Worm (Caenorhabditis elegans) whole organism, early embryonic: ENCODE results near the gene ard-1.

Experiments used
- F13C5.2 ChIP-seq: sonication (generic microtip); optimal IDR thresholded peaks from 2 replicates; lab custom pipeline; 2017; ENCODE audit warnings: mild to moderate bottlenecking, missing genetic modification characterization, inconsistent platforms, missing compliant biosample characterization
- aly-1 ChIP-seq: sonication (generic microtip); optimal IDR thresholded peaks from 2 replicates; lab custom pipeline; 2016; ENCODE audit warnings: missing genetic modification characterization, missing compliant biosample characterization
- ama-1 ChIP-seq: fragments of 150-350 bp; optimal IDR thresholded peaks from 2 replicates; lab custom pipeline; 2014
- ceh-13 ChIP-seq: fragments of 200-800 bp; sonication (Bioruptor generic); optimal IDR thresholded peaks from 2 replicates; lab custom pipeline; 2018; ENCODE audit warnings: mild to moderate bottlenecking, missing genetic modification characterization, missing compliant biosample characterization
- ceh-36 ChIP-seq: sonication (generic microtip); optimal IDR thresholded peaks from 2 replicates; lab custom pipeline; 2016; ENCODE audit warnings: missing genetic modification characterization, inconsistent platforms, missing compliant biosample characterization
- ets-7 ChIP-seq: sonication (generic microtip); optimal IDR thresholded peaks from 2 replicates; lab custom pipeline; 2016; ENCODE audit warnings: missing genotype, missing genetic modification characterization, missing compliant biosample characterization
- flt-1 ChIP-seq: fragments of 200-800 bp; sonication (Bioruptor generic); IDR thresholded peaks from 2 replicates; pipeline ENCODE4 v1.3.6; 2022; ENCODE audit warnings: missing genetic modification characterization, missing compliant biosample characterization
- hmbx-1 ChIP-seq: sonication (generic microtip); optimal IDR thresholded peaks from 2 replicates; lab custom pipeline; 2016; ENCODE audit warnings: mild to moderate bottlenecking, missing genetic modification characterization, missing compliant biosample characterization
- hmg-4 ChIP-seq: fragments of 200-800 bp; sonication (Bioruptor generic); optimal IDR thresholded peaks from 2 replicates; lab custom pipeline; 2018; ENCODE audit warnings: mild to moderate bottlenecking, missing genetic modification characterization, missing compliant biosample characterization
- hnd-1 ChIP-seq: sonication (generic microtip); optimal IDR thresholded peaks from 2 replicates; lab custom pipeline; 2016; ENCODE audit warnings: missing genetic modification characterization, missing compliant biosample characterization
- pes-1 ChIP-seq: fragments of 200-800 bp; sonication (Bioruptor generic); IDR thresholded peaks from 2 replicates; pipeline ENCODE4 v1.3.6; 2022; ENCODE audit warnings: missing genetic modification reagents, missing genetic modification characterization, missing compliant biosample characterization
- scrt-1 ChIP-seq: fragments of 200-800 bp; sonication (Bioruptor generic); IDR thresholded peaks from 2 replicates; pipeline ENCODE4 v1.3.6; 2022; ENCODE audit warnings: missing genetic modification characterization, missing compliant biosample characterization
- sea-1 ChIP-seq: fragments of 200-800 bp; sonication (Bioruptor generic); conservative IDR thresholded peaks from 2 replicates; pipeline ENCODE4 v1.3.6; 2022; ENCODE audit warnings: missing genetic modification characterization, missing compliant biosample characterization
- tbx-11 ChIP-seq: fragments of 200-800 bp; sonication (Bioruptor generic); IDR thresholded peaks from 2 replicates; pipeline ENCODE4 v1.3.6; 2022; ENCODE audit warnings: missing genetic modification characterization, missing compliant biosample characterization
- tbx-37 ChIP-seq: fragments of 200-800 bp; sonication (Bioruptor generic); conservative IDR thresholded peaks from 2 replicates; pipeline ENCODE4 v1.3.6; 2022; ENCODE audit warnings: missing genetic modification reagents, missing genetic modification characterization, missing compliant biosample characterization
- tra-4 ChIP-seq: sonication (generic microtip); optimal IDR thresholded peaks from 2 replicates; lab custom pipeline; 2017; ENCODE audit warnings: missing genetic modification characterization, missing compliant biosample characterization

ard-1 gene

ce11 chrIV:11111898-11112297, 19.2 kb upstream of the ard-1 start:
- TF ChIP-seq ceh-13 (no peak), flt-1 (GFP tag; lab: Robert Waterston, UW) (no peak), hmg-4 (GFP tag; lab: Kevin White, UChicago) (no peak), tbx-11 (GFP tag; lab: Robert Waterston, UW) (no peak), hnd-1 (tag; lab: Kevin White, UChicago) (no peak)

DNA sequence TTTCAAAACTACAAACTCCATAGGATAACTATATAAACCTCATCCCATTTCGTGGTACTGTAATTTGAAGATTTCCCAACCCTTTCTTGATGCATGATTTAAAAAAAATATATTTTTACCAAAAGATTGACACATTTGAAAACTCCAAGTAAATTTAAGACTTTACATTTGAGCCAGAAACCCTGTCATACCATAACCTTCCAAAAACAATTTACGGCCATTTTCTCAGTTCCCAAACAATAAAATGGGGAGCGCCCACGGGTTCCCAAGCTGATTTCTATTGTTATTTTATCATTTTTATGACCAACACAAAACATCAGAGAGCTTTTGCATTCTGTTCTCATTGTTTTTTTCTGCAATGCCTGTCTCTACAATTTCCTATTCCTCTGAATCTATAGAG, 18.4 kb upstream of the ard-1 start, which contains the start of gene clc-9:
Gene clc-9, plus strand, starts transcription at position 301 of the 400 bp plus-strand sequence.
- TF ChIP-seq pes-1 (GFP tag; lab: Robert Waterston, UW), result no peak
- no peak for TF ChIP-seq aly-1 (tag; lab: Kevin White, UChicago)
- TF ChIP-seq tra-4 (tag; lab: Kevin White, UChicago), result no peak
- no peak for TF ChIP-seq hmg-4 (GFP tag; lab: Kevin White, UChicago)
- TF ChIP-seq hnd-1 (tag; lab: Kevin White, UChicago), result no peak
- no peak for TF ChIP-seq ets-7 (tag; lab: Kevin White, UChicago)
- TF ChIP-seq tbx-11 (GFP tag; lab: Robert Waterston, UW), result no peak
- TF ChIP-seq ceh-36 (tag; lab: Kevin White, UChicago), result no peak
- no peak for TF ChIP-seq hmbx-1
- no peak for TF ChIP-seq scrt-1 (GFP tag; lab: Robert Waterston, UW)
- TF ChIP-seq ama-1 (lab: Kevin White, UChicago), result no peak
- no peak for TF ChIP-seq sea-1
- no peak for TF ChIP-seq ceh-13
- TF ChIP-seq F13C5.2 (tag; lab: Kevin White, UChicago), result no peak

- TF ChIP-seq flt-1 (GFP tag; lab: Robert Waterston, UW) (0 out of 2 replicates have a peak, but pooled peaks have one; percentile 36), ceh-36 (tag; lab: Kevin White, UChicago) (no peak), F13C5.2 (tag; lab: Kevin White, UChicago) (peak; percentile 86), tra-4 (tag; lab: Kevin White, UChicago) (no peak), tbx-37 (GFP tag; lab: Robert Waterston, UW) (no peak), pes-1 (GFP tag; lab: Robert Waterston, UW) (no peak), hmg-4 (GFP tag; lab: Kevin White, UChicago) (peak; percentile 68), aly-1 (tag; lab: Kevin White, UChicago) (peak; percentile 60)
These were observed 12.1 kb upstream of the ard-1 start, which contains the start of the genes imp-2 and enpl-1 for ce11 chrIV:11118837-11119491. Gene imp-2, minus strand, starts transcription at chrIV:11118887. Gene enpl-1, plus strand, starts transcription at chrIV:11119298.

DNA sequence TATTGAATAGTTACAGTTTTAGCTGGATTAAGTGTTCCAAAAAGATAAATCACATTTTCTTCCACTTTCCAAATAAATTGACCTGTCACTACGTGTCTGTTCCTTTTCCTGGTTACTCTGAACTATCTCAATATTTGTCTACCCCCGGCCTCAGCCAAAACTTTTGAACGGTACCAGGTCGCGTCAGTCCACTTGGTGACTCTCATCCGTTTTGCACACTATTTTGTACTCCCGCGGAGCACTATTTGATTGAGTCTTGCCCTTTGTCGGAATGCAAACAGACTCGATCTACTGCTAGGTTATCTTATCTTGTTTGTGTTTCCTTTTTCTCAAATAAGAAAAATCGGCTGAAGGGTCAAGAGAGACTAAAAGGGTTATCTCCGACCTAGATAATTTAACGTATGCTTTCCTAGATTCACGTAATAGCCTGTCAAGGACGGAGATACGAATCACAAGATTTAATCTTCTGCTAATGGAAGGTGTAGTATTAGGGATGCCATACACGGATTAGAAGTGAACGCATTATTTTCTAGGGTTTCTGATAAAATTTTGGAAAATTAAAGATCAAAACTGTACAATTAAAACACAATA, 11.0 kb upstream of the ard-1 start:
- TF ChIP-seq ceh-13 (no peak), sea-1 (no peak), tra-4 (tag; lab: Kevin White, UChicago) (no peak), tbx-11 (GFP tag; lab: Robert Waterston, UW) (0 out of 2 replicates have a peak, but pooled peaks have one; percentile 51), scrt-1 (GFP tag; lab: Robert Waterston, UW) (no peak), flt-1 (GFP tag; lab: Robert Waterston, UW) (no peak), ets-7 (tag; lab: Kevin White, UChicago) (no peak), aly-1 (tag; lab: Kevin White, UChicago) (no peak), ama-1 (lab: Kevin White, UChicago) (no peak)

DNA sequence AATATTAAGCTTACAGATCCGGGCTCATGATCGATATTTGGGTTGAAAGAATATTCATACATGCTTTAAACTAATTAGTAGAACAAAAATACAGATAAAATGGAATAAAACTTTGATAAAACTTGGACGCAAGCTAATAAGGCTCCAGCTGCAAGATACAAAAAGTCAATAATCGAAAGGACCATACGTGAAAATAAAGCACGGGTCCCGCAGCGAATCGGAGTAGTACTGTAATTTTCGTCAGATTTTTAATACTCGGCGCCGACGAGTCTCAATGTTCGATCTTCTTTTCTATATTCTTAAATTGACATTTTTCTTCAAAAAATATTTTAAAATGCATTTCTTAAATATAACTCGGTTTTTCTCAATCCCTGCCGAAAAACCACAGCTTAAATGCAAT, 6.4 kb upstream of the ard-1 start, which contains the start of gene spo-11:
Gene spo-11, minus strand, starts transcription at position 189 of the 400 bp plus-strand sequence.
- TF ChIP-seq scrt-1 (GFP tag; lab: Robert Waterston, UW) (no peak), ets-7 (tag; lab: Kevin White, UChicago) (no peak), ama-1 (lab: Kevin White, UChicago) (no peak), hnd-1 (tag; lab: Kevin White, UChicago) (no peak), F13C5.2 (tag; lab: Kevin White, UChicago) (no peak), tra-4 (tag; lab: Kevin White, UChicago) (no peak), pes-1 (GFP tag; lab: Robert Waterston, UW) (no peak)

DNA sequence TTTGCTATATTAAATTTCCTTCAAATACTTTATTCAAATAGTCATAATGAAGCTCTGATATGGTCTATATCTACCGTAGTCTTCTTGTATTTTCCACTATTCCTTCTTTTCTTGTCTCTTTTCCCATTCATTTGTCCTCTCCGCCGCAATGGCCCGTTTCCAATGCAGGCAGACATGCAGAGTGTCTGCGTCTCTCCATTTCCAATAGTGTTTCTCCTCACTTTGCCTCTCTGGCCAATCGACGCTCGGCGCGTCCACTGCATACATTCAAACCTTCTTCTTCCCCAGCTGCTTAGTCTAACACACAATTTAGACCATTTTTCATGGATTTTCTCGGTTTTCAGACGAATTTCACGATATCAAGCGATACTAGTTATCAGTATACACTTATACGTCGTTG, 5.9 kb upstream of the ard-1 start:
- TF ChIP-seq ceh-13 (no peak), F13C5.2 (tag; lab: Kevin White, UChicago) (peak; percentile 6), ceh-36 (tag; lab: Kevin White, UChicago) (no peak), flt-1 (GFP tag; lab: Robert Waterston, UW) (no peak), tra-4 (tag; lab: Kevin White, UChicago) (no peak)

DNA sequence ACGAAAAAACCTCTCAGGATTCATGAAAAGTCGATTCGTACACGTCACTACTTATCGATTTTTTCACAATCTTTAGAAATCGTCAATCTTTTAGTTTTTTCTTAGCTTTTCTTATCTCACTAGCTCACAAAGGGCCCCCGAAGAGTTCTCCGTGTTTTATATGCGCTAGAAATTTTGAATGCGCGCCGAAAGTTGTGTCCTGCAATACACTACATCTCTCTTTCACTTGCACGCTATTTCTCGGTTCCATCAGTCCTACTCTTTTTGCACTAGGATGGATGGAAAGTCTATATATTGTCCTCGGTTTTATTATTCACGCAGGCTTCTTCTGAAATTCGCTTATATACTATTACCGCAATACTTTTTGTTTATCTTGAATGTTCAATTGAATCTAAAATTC, 5.5 kb upstream of the ard-1 start:
- TF ChIP-seq ceh-36 (tag; lab: Kevin White, UChicago), result no peak

DNA sequence TGAATTAATAATTGTTTCAGACTA, 5.3 kb upstream of the ard-1 start, which contains the start of gene swsn-4:
Gene swsn-4, plus strand, starts transcription at position 21 of the 24 bp plus-strand sequence.
- TF ChIP-seq tbx-37 (GFP tag; lab: Robert Waterston, UW) (no peak), scrt-1 (GFP tag; lab: Robert Waterston, UW) (no peak)

DNA sequence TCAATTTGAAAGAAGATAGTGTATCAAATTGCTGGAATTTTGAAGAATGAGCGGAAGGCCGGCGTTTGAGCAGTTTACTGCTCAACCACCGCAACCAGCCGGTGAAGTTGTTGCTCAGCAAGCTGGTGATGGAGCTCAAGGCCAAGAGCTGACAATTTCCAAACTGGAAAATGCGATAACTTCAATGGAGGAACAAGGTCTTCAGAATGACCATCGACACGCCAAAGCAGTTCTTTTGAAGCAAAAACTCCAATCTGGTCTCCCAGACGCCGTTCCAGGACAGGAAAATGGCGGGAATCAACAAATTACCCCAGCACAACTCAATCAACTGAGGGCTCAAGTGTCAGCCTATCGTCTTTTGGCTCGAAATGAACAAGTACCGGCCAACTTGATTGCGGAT, 5.1 kb upstream of the ard-1 start:
- no peak for TF ChIP-seq tbx-11 (GFP tag; lab: Robert Waterston, UW)
- TF ChIP-seq aly-1 (tag; lab: Kevin White, UChicago), result no peak
- TF ChIP-seq ceh-36 (tag; lab: Kevin White, UChicago), result no peak
